Worm (Caenorhabditis elegans) whole organism, young adult: ENCODE measurements around the gene ins-11.
"Not testable (repeated sequence)": the region's sequence is repeated elsewhere in the genome, so short reads cannot be mapped to it uniquely, and the experiment has no call there.

Experiments used
- F52B5.7 ChIP-seq: sonication (generic microtip); optimal IDR thresholded peaks from 2 replicates; lab custom pipeline; 2016; ENCODE audit warnings: mild to moderate bottlenecking, missing genetic modification characterization, missing compliant biosample characterization
- ama-1 ChIP-seq, 3 experiments: fragments of 150-350 bp in 1 of 3; sonication (generic microtip) in 2 of 3; optimal IDR thresholded peaks; 2 replicates each; lab custom pipeline; 2014 to 2018; ENCODE audit warnings: missing biosample characterization in 2 of 3, missing genetic modification characterization in 2 of 3, missing genetic modification reagents in 2 of 3
- dpl-1 ChIP-seq: fragments of 150-350 bp; optimal IDR thresholded peaks from 2 replicates; lab custom pipeline; 2014; ENCODE audit warnings: missing biosample characterization, missing genetic modification reagents, missing genetic modification characterization
- hlh-26 ChIP-seq: fragments of 200-800 bp; sonication (Bioruptor generic); conservative IDR thresholded peaks from 2 replicates; pipeline ENCODE4 v1.3.6; 2022; ENCODE audit warnings: missing genetic modification reagents, missing genetic modification characterization, missing compliant biosample characterization
- rec-8 ChIP-seq, 2 experiments: sonication (generic microtip); optimal IDR thresholded peaks; 2 replicates each; lab custom pipeline; 2016; ENCODE audit warnings: mild to moderate bottlenecking in 2 of 2, missing genetic modification characterization in 2 of 2, missing genetic modification reagents in 2 of 2, missing genotype in 2 of 2, missing biosample characterization in 1 of 2, missing compliant biosample characterization in 1 of 2, moderate library complexity in 1 of 2
- unc-62 ChIP-seq: fragments of 150-350 bp; optimal IDR thresholded peaks from 2 replicates; lab custom pipeline; 2014; ENCODE audit warnings: missing biosample characterization, missing genetic modification reagents, missing genetic modification characterization
- ztf-28 ChIP-seq: fragments of 200-800 bp; sonication (Bioruptor generic); IDR thresholded peaks from 2 replicates; pipeline ENCODE4 v1.3.6; 2022; ENCODE audit warnings: missing genetic modification reagents, missing genetic modification characterization, missing compliant biosample characterization

ce11 chrII:5534939-5535338 is 21.6 kb upstream of the ins-11 start, which contains the start of gene hlh-25:
- not testable (repeated sequence) for TF ChIP-seq hlh-26; rec-8 (tag; optimal IDR thresholded peaks at IDR 0.05; lab: Kevin White, UChicago); ztf-28 (GFP tag; lab: Robert Waterston, UW); unc-62; dpl-1 (GFP tag; lab: Kevin White, UChicago); F52B5.7 (tag; lab: Kevin White, UChicago); ama-1 (optimal IDR thresholded peaks at IDR 0.05; lab: Kevin White, UChicago); ama-1 (GFP tag; optimal IDR thresholded peaks at IDR 0.05; lab: Kevin White, UChicago)
